Fruit fly (Drosophila melanogaster) whole organism, pupa: ENCODE measurements around the gene CG43134.

Experiments
- CG12605 ChIP-seq: fragments of 200-800 bp; sonication (Bioruptor generic); IDR thresholded peaks from 2 replicates; pipeline ENCODE4 v1.3.6; 2022; ENCODE audit warnings: missing biosample characterization, missing genetic modification characterization
- CG13204 ChIP-seq: fragments of 200-800 bp; sonication (Bioruptor generic); optimal IDR thresholded peaks from 2 replicates; lab custom pipeline; 2018; ENCODE audit warnings: missing biosample characterization, mild to moderate bottlenecking, missing genetic modification characterization, moderate library complexity
- CG14655 ChIP-seq: fragments of 200-800 bp; sonication (Bioruptor generic); optimal IDR thresholded peaks from 3 replicates; lab custom pipeline; 2017; ENCODE audit warnings: mild to moderate bottlenecking, missing biosample characterization, missing genetic modification reagents, missing genetic modification characterization
- CG34367 ChIP-seq: fragments of 200-800 bp; sonication (Bioruptor generic); optimal IDR thresholded peaks from 2 replicates; lab custom pipeline; 2018; ENCODE audit warnings: missing biosample characterization, mild to moderate bottlenecking, missing genetic modification characterization
- CG4496 ChIP-seq: fragments of 200-800 bp; sonication (Bioruptor generic); IDR thresholded peaks from 3 replicates; pipeline ENCODE4 v1.3.6; 2022; ENCODE audit warnings: missing biosample characterization, missing genetic modification characterization
- CG8159 ChIP-seq: fragments of 200-800 bp; sonication (Bioruptor generic); optimal IDR thresholded peaks from 3 replicates; lab custom pipeline; 2018; ENCODE audit warnings: missing biosample characterization, mild to moderate bottlenecking, missing genetic modification characterization, moderate library complexity
- CG8301 ChIP-seq: fragments of 200-800 bp; sonication (Bioruptor generic); optimal IDR thresholded peaks from 2 replicates; lab custom pipeline; 2018; ENCODE audit warnings: missing biosample characterization, mild to moderate bottlenecking, missing genetic modification characterization
- D1 ChIP-seq: fragments of 200-800 bp; sonication (Bioruptor generic); optimal IDR thresholded peaks from 2 replicates; lab custom pipeline; 2018; ENCODE audit warnings: missing biosample characterization, mild to moderate bottlenecking, missing genetic modification characterization, moderate library complexity
- EcR ChIP-seq: fragments of 200-800 bp; sonication (Bioruptor generic); optimal IDR thresholded peaks from 3 replicates; lab custom pipeline; 2019; ENCODE audit warnings: missing biosample characterization, missing genetic modification characterization, mild to moderate bottlenecking, moderate library complexity, missing genetic modification reagents
- Ets98B ChIP-seq: fragments of 200-800 bp; sonication (Bioruptor generic); IDR thresholded peaks from 2 replicates; pipeline ENCODE4 v1.3.6; 2022; ENCODE audit warnings: missing biosample characterization, missing genetic modification characterization
- Pif1B ChIP-seq: fragments of 200-800 bp; sonication (Bioruptor generic); optimal IDR thresholded peaks from 3 replicates; lab custom pipeline; 2016; ENCODE audit warnings: missing biosample characterization, missing genetic modification characterization
- Snoo ChIP-seq: fragments of 200-800 bp; sonication (Bioruptor generic); optimal IDR thresholded peaks from 3 replicates; lab custom pipeline; 2017; ENCODE audit warnings: missing biosample characterization, mild to moderate bottlenecking, missing genetic modification characterization, inconsistent platforms
- fd96Ca ChIP-seq: fragments of 200-800 bp; sonication (Bioruptor generic); IDR thresholded peaks from 3 replicates; pipeline ENCODE4 v1.3.6; 2022; ENCODE audit warnings: missing biosample characterization, missing genetic modification characterization

dm6 chrX:4206764-4207163 lies 40.3 kb upstream of the CG43134 start:
- no peak for TF ChIP-seq CG8159
- TF ChIP-seq Snoo (tag; lab: Kevin White, UChicago): no peak
- TF ChIP-seq CG13204: no peak
- no peak for TF ChIP-seq Pif1B (GFP tag; lab: Kevin White, UChicago)
- no peak for TF ChIP-seq CG12605
- TF ChIP-seq CG14655: no peak
- no peak for TF ChIP-seq EcR (GFP tag; lab: Kevin White, UChicago)
- no peak for TF ChIP-seq D1 (tag; lab: Kevin White, UChicago)
- TF ChIP-seq CG4496: no peak
- no peak for TF ChIP-seq CG8301 (tag; lab: Kevin White, UChicago)
- TF ChIP-seq CG34367 (tag; lab: Kevin White, UChicago): no peak
- no peak for TF ChIP-seq fd96Ca (GFP tag; lab: Robert Waterston, UW)
- no peak for TF ChIP-seq Ets98B (GFP tag; lab: Robert Waterston, UW)
